Fruit fly (Drosophila melanogaster) S2 (cell line): ENCODE measurements around the gene CG33490.

Experiments
- CG8478 ChIP-seq: fragments of >200 bp; optimal IDR thresholded peaks from 2 replicates; lab custom pipeline; 2018
- CTCF ChIP-seq, 2 experiments: fragments of >200 bp; optimal IDR thresholded peaks; 2 replicates each; lab custom pipeline; 2018

- no peak for TF ChIP-seq CG8478 (lab: Kevin White, UChicago)
- TF ChIP-seq CTCF (optimal IDR thresholded peaks at IDR 0.05; lab: Kevin White, UChicago) = no peak
Observed at dm6 chr3L:11540330-11540702, 34.1 kb downstream of the CG33490 start.
